Worm (Caenorhabditis elegans): ENCODE measurements around the gene R07B7.2.
A peak's percentile ranks its signal among the peaks of the same experiment; 100 is the strongest.

The R07B7.2 gene

ce11 chrV:12011686-12012085, 47.9 kb downstream of the R07B7.2 start (continued):
- TF ChIP-seq unc-62 (GFP tag; optimal IDR thresholded peaks at IDR 0.05) (no peak), grh-1 (GFP tag; IDR thresholded peaks at IDR 0.05) (no peak), sptf-1 (tag; optimal IDR thresholded peaks at IDR 0.05) (no peak), dpl-1 (GFP tag; optimal IDR thresholded peaks at IDR 0.05) (no peak), nhr-28 (tag; optimal IDR thresholded peaks at IDR 0.05) (no peak), nhr-71 (tag; optimal IDR thresholded peaks at IDR 0.05) (peak; percentile 22), nhr-76 (tag; optimal IDR thresholded peaks at IDR 0.05) (no peak), lin-39 (tag; optimal IDR thresholded peaks at IDR 0.05) (no peak), nhr-47 (tag; optimal IDR thresholded peaks at IDR 0.05) (no peak), egl-13 (tag; optimal IDR thresholded peaks at IDR 0.05) (no peak), Y116A8C.19 (tag; optimal IDR thresholded peaks at IDR 0.05; ENCODE audit: borderline replicate concordance) (no peak), nhr-77 (tag; optimal IDR thresholded peaks at IDR 0.05) (no peak), unc-98 (GFP tag; IDR thresholded peaks at IDR 0.05) (no peak), lin-14 (GFP tag; optimal IDR thresholded peaks at IDR 0.05) (peak; percentile 11), tlp-1 (tag; optimal IDR thresholded peaks at IDR 0.05) (no peak), nhr-90 (tag; optimal IDR thresholded peaks at IDR 0.05; ENCODE audit: poor library complexity) (no peak), lsy-2 (tag; optimal IDR thresholded peaks at IDR 0.05) (no peak), lin-13 (GFP tag; optimal IDR thresholded peaks at IDR 0.05) (no peak), dsc-1 (tag; optimal IDR thresholded peaks at IDR 0.05) (no peak), aha-1 (tag; optimal IDR thresholded peaks at IDR 0.05) (no peak), xbp-1 (tag; optimal IDR thresholded peaks at IDR 0.05) (no peak), swsn-7 (tag; optimal IDR thresholded peaks at IDR 0.05) (no peak), hlh-17 (GFP tag; optimal IDR thresholded peaks at IDR 0.05; ENCODE audit: borderline replicate concordance) (no peak), pax-3 (tag; optimal IDR thresholded peaks at IDR 0.05) (no peak), elt-3 (tag; optimal IDR thresholded peaks at IDR 0.05) (peak in 5 of 6 experiments; percentile 49 to 94 (median 71)), lin-35 (GFP tag; optimal IDR thresholded peaks at IDR 0.05) (peak in 1 of 2 experiments; percentile 2), jun-1 (tag; optimal IDR thresholded peaks at IDR 0.05) (no peak), unc-86 (tag; optimal IDR thresholded peaks at IDR 0.05) (no peak), fkh-8 (tag; optimal IDR thresholded peaks at IDR 0.05) (no peak)

All from whole organism, L1 larva.